Fruit fly (Drosophila melanogaster): ENCODE measurements around the gene S6k.

S6k gene

DNA sequence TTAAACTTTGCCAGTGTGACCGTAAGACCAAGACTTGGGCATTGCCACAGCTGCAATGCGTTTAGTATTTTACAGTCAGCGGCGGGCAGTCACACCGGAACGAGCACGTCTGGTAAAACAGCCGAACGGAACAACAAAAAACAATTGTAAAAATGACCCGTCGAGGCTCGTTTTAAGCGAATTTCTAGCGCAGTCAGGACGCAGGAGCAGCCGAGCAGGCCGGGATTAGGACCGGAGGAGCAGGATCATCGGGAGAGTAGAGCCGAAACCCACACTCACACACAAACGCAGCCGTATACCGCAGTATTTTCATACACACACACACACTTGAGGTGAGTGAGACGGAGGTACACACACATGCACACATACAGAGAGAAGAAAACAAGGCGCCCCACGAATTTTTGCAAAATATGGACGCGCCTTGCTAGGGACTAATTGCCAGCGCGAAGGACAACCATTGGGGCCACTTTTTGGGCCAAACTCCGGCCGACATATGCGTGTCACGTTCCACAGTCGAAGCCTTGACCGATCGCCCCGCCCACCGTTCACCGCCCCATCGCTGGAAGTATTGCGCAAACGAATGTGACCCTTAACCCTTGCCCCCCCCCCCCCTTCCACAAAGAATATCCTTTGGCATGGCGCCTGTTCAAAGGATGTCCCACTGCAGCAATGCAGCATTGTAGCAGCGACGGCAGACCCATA, 57.7 kb downstream of the S6k start, which contains the start of gene Usp47 (continued):
- TF ChIP-seq HmgD (GFP tag; optimal IDR thresholded peaks at IDR 0.05): peak; percentile 66
- TF ChIP-seq insv (GFP tag; optimal IDR thresholded peaks at IDR 0.05): no peak
- TF ChIP-seq ro (GFP tag; IDR thresholded peaks at IDR 0.05): no peak
- TF ChIP-seq CG17328 (GFP tag; IDR thresholded peaks at IDR 0.05): no peak; the same call in 1 of the 2 replicates
- no peak for TF ChIP-seq gem (tag; optimal IDR thresholded peaks at IDR 0.05)
- TF ChIP-seq odd (GFP tag; optimal IDR thresholded peaks at IDR 0.05): no peak
- TF ChIP-seq grau (tag; optimal IDR thresholded peaks at IDR 0.05): no peak
- no peak for TF ChIP-seq ATbp (GFP tag; optimal IDR thresholded peaks at IDR 0.05)
- no peak for TF ChIP-seq unpg (GFP tag; optimal IDR thresholded peaks at IDR 0.05)
- no peak for TF ChIP-seq da (GFP tag; optimal IDR thresholded peaks at IDR 0.05)
- no peak for TF ChIP-seq CG9437 (GFP tag; optimal IDR thresholded peaks at IDR 0.05)
- no peak for TF ChIP-seq mam (GFP tag; optimal IDR thresholded peaks at IDR 0.05)
- no peak for TF ChIP-seq sqz (GFP tag; optimal IDR thresholded peaks at IDR 0.05)
- peak; percentile 21 for TF ChIP-seq CG10543 (GFP tag; optimal IDR thresholded peaks at IDR 0.05)
- TF ChIP-seq pnt (GFP tag; optimal IDR thresholded peaks at IDR 0.05): no peak
- no peak for TF ChIP-seq CG12769 (tag; optimal IDR thresholded peaks at IDR 0.05)
- TF ChIP-seq NK7.1 (GFP tag; optimal IDR thresholded peaks at IDR 0.05): no peak
- no peak for TF ChIP-seq NFAT (GFP tag; IDR thresholded peaks at IDR 0.05)
- TF ChIP-seq CG43689 (GFP tag; IDR thresholded peaks at IDR 0.05): no peak
- no peak for TF ChIP-seq eyg (GFP tag; optimal IDR thresholded peaks at IDR 0.05)
- no peak for TF ChIP-seq Fer3 (tag; optimal IDR thresholded peaks at IDR 0.05)
- no peak for TF ChIP-seq CG17912 (GFP tag; optimal IDR thresholded peaks at IDR 0.05)
- peak; percentile 16; the same call in 1 of the 2 replicates for TF ChIP-seq CG3847 (GFP tag; IDR thresholded peaks at IDR 0.05)

dm6 chr3L:5751740-5752579, 58.8 kb downstream of the S6k start, which contains the start of gene DnaJ-1:
TSS of gene DnaJ-1 (minus strand) at chr3L:5752189.
- TF ChIP-seq CG6791 (GFP tag; IDR thresholded peaks at IDR 0.05; ENCODE audit: partially characterized antibody) (peak; percentile 97), Meics (GFP tag; optimal IDR thresholded peaks at IDR 0.05) (peak; percentile 39), BtbVII (GFP tag; optimal IDR thresholded peaks at IDR 0.05) (peak; percentile 40), fd64A (GFP tag; optimal IDR thresholded peaks at IDR 0.05) (peak; percentile 23), CG31388 (GFP tag; optimal IDR thresholded peaks at IDR 0.05) (no peak), CG18262 (tag; optimal IDR thresholded peaks at IDR 0.05) (peak; percentile 17), C15 (GFP tag; IDR thresholded peaks at IDR 0.05) (no peak), CG7556 (GFP tag; optimal IDR thresholded peaks at IDR 0.05) (peak; percentile 35), BEAF-32 (GFP tag; optimal IDR thresholded peaks at IDR 0.05) (peak; percentile 98), Myb (GFP tag; optimal IDR thresholded peaks at IDR 0.05) (peak; percentile 70), p53 (GFP tag; optimal IDR thresholded peaks at IDR 0.05) (no peak), sug (tag; optimal IDR thresholded peaks at IDR 0.05) (peak; percentile 5), CG8478 (optimal IDR thresholded peaks at IDR 0.05) (no peak), Antp (GFP tag; optimal IDR thresholded peaks at IDR 0.05) (no peak), CG8359 (GFP tag; optimal IDR thresholded peaks at IDR 0.05; ENCODE audit: borderline replicate concordance) (no peak), al (GFP tag; IDR thresholded peaks at IDR 0.05) (no peak), CG31441 (GFP tag; IDR thresholded peaks at IDR 0.05) (no peak), CG9727 (GFP tag; optimal IDR thresholded peaks at IDR 0.05) (peak; percentile 18), MBD-R2 (GFP tag; IDR thresholded peaks at IDR 0.05) (no peak; the same call in 1 of the 2 replicates), ems (GFP tag; optimal IDR thresholded peaks at IDR 0.05) (peak; percentile 16), HLH4C (GFP tag; IDR thresholded peaks at IDR 0.05; ENCODE audit: partially characterized antibody) (peak; percentile 96), Sin3A (optimal IDR thresholded peaks at IDR 0.05) (peak; percentile 95), CG4282 (GFP tag; optimal IDR thresholded peaks at IDR 0.05) (no peak), CG17612 (GFP tag; IDR thresholded peaks at IDR 0.05) (no peak), trem (tag; optimal IDR thresholded peaks at IDR 0.05) (peak; percentile 31), lbe (GFP tag; optimal IDR thresholded peaks at IDR 0.05) (peak; percentile 68)

Measured in whole organism, embryonic.